Worm (Caenorhabditis elegans) whole organism, midembryonic: ENCODE measurements around the gene mob-1.

ENCODE experiments used
- T22C8.4 ChIP-seq: fragments of 200-800 bp; sonication (Bioruptor generic); IDR thresholded peaks from 2 replicates; pipeline ENCODE4 v1.3.6; 2022; ENCODE audit warnings: missing genetic modification characterization, missing compliant biosample characterization
- flt-1 ChIP-seq: fragments of 200-800 bp; sonication (Bioruptor generic); IDR thresholded peaks from 2 replicates; pipeline ENCODE4 v1.3.6; 2022; ENCODE audit warnings: missing genetic modification characterization, missing compliant biosample characterization
- klf-2 ChIP-seq: fragments of 200-800 bp; sonication (Bioruptor generic); conservative IDR thresholded peaks from 2 replicates; pipeline ENCODE4 v1.3.6; 2022; ENCODE audit warnings: missing genetic modification reagents, missing genetic modification characterization, missing compliant biosample characterization
- tab-1 ChIP-seq: fragments of 200-800 bp; sonication (Bioruptor generic); IDR thresholded peaks from 2 replicates; pipeline ENCODE4 v1.3.6; 2022; ENCODE audit warnings: missing genetic modification characterization, missing compliant biosample characterization
- ztf-29 ChIP-seq: fragments of 200-800 bp; sonication (Bioruptor generic); IDR thresholded peaks from 2 replicates; pipeline ENCODE4 v1.3.6; 2022; ENCODE audit warnings: missing genetic modification reagents, missing genetic modification characterization, missing compliant biosample characterization

- TF ChIP-seq tab-1 (GFP tag; lab: Robert Waterston, UW): no peak
- TF ChIP-seq ztf-29: no peak
- TF ChIP-seq klf-2 (GFP tag; lab: Robert Waterston, UW): no peak
- no peak for TF ChIP-seq flt-1 (GFP tag; lab: Robert Waterston, UW)
- no peak for TF ChIP-seq T22C8.4
Observed at ce11 chrIV:11842121-11842520, 18.2 kb upstream of the mob-1 start, which contains the start of gene F38H4.3.
